Worm (Caenorhabditis elegans) whole organism, L3 larva: ENCODE measurements around the gene nhr-58.

Source experiments
- egl-5 ChIP-seq: fragments of 150-350 bp; optimal IDR thresholded peaks from 2 replicates; lab custom pipeline; 2017; ENCODE audit warnings: missing biosample characterization, missing genetic modification reagents, missing genetic modification characterization, inconsistent platforms
- elt-2 ChIP-seq: sonication (generic microtip); optimal IDR thresholded peaks from 2 replicates; lab custom pipeline; 2016; ENCODE audit warnings: missing genetic modification reagents, mild to moderate bottlenecking, missing genetic modification characterization, missing compliant biosample characterization
- elt-3 ChIP-seq, 3 experiments: fragments of 150-350 bp in 1 of 3; sonication (generic microtip) in 2 of 3; optimal IDR thresholded peaks; 2 replicates in 2 of 3; 4 replicates in 1 of 3; lab custom pipeline; 2014 to 2017; ENCODE audit warnings: missing biosample characterization in 3 of 3, missing genetic modification characterization in 3 of 3
- jun-1 ChIP-seq: fragments of 150-350 bp; optimal IDR thresholded peaks from 2 replicates; lab custom pipeline; 2014; ENCODE audit warnings: missing biosample characterization, missing genetic modification reagents, missing genetic modification characterization
- lin-39 ChIP-seq: fragments of 150-350 bp; optimal IDR thresholded peaks from 2 replicates; lab custom pipeline; 2018; ENCODE audit warnings: missing biosample characterization, missing genetic modification reagents, missing genetic modification characterization
- tbx-2 ChIP-seq: sonication (generic microtip); optimal IDR thresholded peaks from 2 replicates; lab custom pipeline; 2016; ENCODE audit warnings: mild to moderate bottlenecking, missing genetic modification characterization, missing compliant biosample characterization
- zag-1 ChIP-seq: fragments of 150-350 bp; optimal IDR thresholded peaks from 2 replicates; lab custom pipeline; 2014; ENCODE audit warnings: missing biosample characterization, missing genetic modification characterization
- ztf-11 ChIP-seq: fragments of 150-350 bp; optimal IDR thresholded peaks from 2 replicates; lab custom pipeline; 2014; ENCODE audit warnings: missing biosample characterization, missing genetic modification characterization
- ztf-4 ChIP-seq: fragments of 150-350 bp; optimal IDR thresholded peaks from 2 replicates; lab custom pipeline; 2014; ENCODE audit warnings: missing biosample characterization, missing genetic modification characterization

ce11 chrV:559940-560339 lies 27.9 kb downstream of the nhr-58 start, which contains the start of gene srx-7:
- TF ChIP-seq ztf-11 (tag; lab: Kevin White, UChicago), result no peak
- no peak for TF ChIP-seq ztf-4 (tag; lab: Kevin White, UChicago)
- TF ChIP-seq tbx-2 (tag; lab: Kevin White, UChicago), result no peak
- no peak for TF ChIP-seq egl-5
- no peak for TF ChIP-seq elt-3 (tag; optimal IDR thresholded peaks at IDR 0.05; lab: Kevin White, UChicago)
- TF ChIP-seq zag-1 (tag; lab: Kevin White, UChicago), result no peak
- TF ChIP-seq elt-2, result no peak
- no peak for TF ChIP-seq lin-39 (tag; lab: Kevin White, UChicago)
- TF ChIP-seq jun-1, result no peak
